Worm (Caenorhabditis elegans) whole organism, young adult: ENCODE data around the gene ras-1.

Source experiments
- B0035.1 ChIP-seq: sonication (generic microtip); optimal IDR thresholded peaks from 2 replicates; lab custom pipeline; 2016; ENCODE audit warnings: missing genetic modification characterization, mild to moderate bottlenecking, missing compliant biosample characterization, missing genotype, missing genetic modification reagents
- F33H1.4 ChIP-seq: fragments of 200-800 bp; sonication (Bioruptor generic); IDR thresholded peaks from 2 replicates; pipeline ENCODE4 v1.3.6; 2022; ENCODE audit warnings: missing genetic modification reagents, missing genetic modification characterization, missing compliant biosample characterization
- F49E8.2 ChIP-seq: sonication (generic microtip); optimal IDR thresholded peaks from 3 replicates; lab custom pipeline; 2017; ENCODE audit warnings: missing genetic modification characterization, mild to moderate bottlenecking, missing compliant biosample characterization, antibody characterized with exemption, moderate library complexity; ENCODE audit not compliant: insufficient read depth
- F52B5.7 ChIP-seq: sonication (generic microtip); optimal IDR thresholded peaks from 2 replicates; lab custom pipeline; 2016; ENCODE audit warnings: mild to moderate bottlenecking, missing genetic modification characterization, missing compliant biosample characterization
- F55B11.4 ChIP-seq: sonication (generic microtip); optimal IDR thresholded peaks from 2 replicates; lab custom pipeline; 2016; ENCODE audit warnings: missing compliant biosample characterization, missing genetic modification characterization, borderline replicate concordance; ENCODE audit not compliant: insufficient read depth
- F57C9.4 ChIP-seq: sonication (generic microtip); optimal IDR thresholded peaks from 2 replicates; lab custom pipeline; 2017; ENCODE audit warnings: mild to moderate bottlenecking, missing genetic modification characterization, missing compliant biosample characterization
- K11D2.4 ChIP-seq: fragments of 200-800 bp; sonication (Bioruptor generic); IDR thresholded peaks from 2 replicates; pipeline ENCODE4 v1.3.6; 2022; ENCODE audit warnings: missing genetic modification reagents, missing genetic modification characterization, missing compliant biosample characterization
- Y56A3A.18 ChIP-seq: fragments of 200-800 bp; sonication (Bioruptor generic); IDR thresholded peaks from 2 replicates; pipeline ENCODE4 v1.3.6; 2022; ENCODE audit warnings: missing genetic modification reagents, missing genetic modification characterization, missing compliant biosample characterization
- Y67H2A.10 ChIP-seq: fragments of 200-800 bp; sonication (Bioruptor generic); conservative IDR thresholded peaks from 2 replicates; pipeline ENCODE4 v1.3.6; 2022; ENCODE audit warnings: missing genetic modification reagents, missing genetic modification characterization, missing compliant biosample characterization
- Y95B8A.8 ChIP-seq: fragments of 200-800 bp; sonication (Bioruptor generic); IDR thresholded peaks from 2 replicates; pipeline ENCODE4 v1.3.6; 2022; ENCODE audit warnings: missing genetic modification reagents, missing genetic modification characterization, missing compliant biosample characterization
- ZK185.1 ChIP-seq: sonication (generic microtip); optimal IDR thresholded peaks from 2 replicates; lab custom pipeline; 2016; ENCODE audit warnings: mild to moderate bottlenecking, missing genetic modification characterization, missing compliant biosample characterization; ENCODE audit not compliant: poor library complexity, severe bottlenecking
- akir-1 ChIP-seq: fragments of 200-800 bp; sonication (Bioruptor generic); optimal IDR thresholded peaks from 2 replicates; lab custom pipeline; 2018; ENCODE audit warnings: mild to moderate bottlenecking, missing genetic modification characterization, moderate library complexity, missing compliant biosample characterization
- aptf-3 ChIP-seq: fragments of 200-800 bp; sonication (Bioruptor generic); IDR thresholded peaks from 2 replicates; pipeline ENCODE4 v1.3.6; 2022; ENCODE audit warnings: missing genetic modification characterization, missing compliant biosample characterization
- bed-1 ChIP-seq: fragments of 200-800 bp; sonication (Bioruptor generic); IDR thresholded peaks from 2 replicates; pipeline ENCODE4 v1.3.6; 2022; ENCODE audit warnings: missing genetic modification reagents, missing genetic modification characterization, missing compliant biosample characterization
- bed-2 ChIP-seq: fragments of 200-800 bp; sonication (Bioruptor generic); IDR thresholded peaks from 2 replicates; pipeline ENCODE4 v1.3.6; 2022; ENCODE audit warnings: missing genetic modification reagents, missing genetic modification characterization, missing compliant biosample characterization
- cebp-2 ChIP-seq: fragments of 200-800 bp; sonication (Bioruptor generic); IDR thresholded peaks from 2 replicates; pipeline ENCODE4 v1.3.6; 2022; ENCODE audit warnings: missing genetic modification characterization, missing compliant biosample characterization
- ceh-100 ChIP-seq: fragments of 200-800 bp; sonication (Bioruptor generic); IDR thresholded peaks from 2 replicates; pipeline ENCODE4 v1.3.6; 2022; ENCODE audit warnings: missing genetic modification reagents, missing genetic modification characterization, missing compliant biosample characterization
- ceh-27 ChIP-seq: fragments of 200-800 bp; sonication (Bioruptor generic); optimal IDR thresholded peaks from 2 replicates; lab custom pipeline; 2018; ENCODE audit warnings: mild to moderate bottlenecking, missing genetic modification characterization, moderate library complexity, missing compliant biosample characterization
- ceh-40 ChIP-seq: fragments of 200-800 bp; sonication (Bioruptor generic); IDR thresholded peaks from 2 replicates; pipeline ENCODE4 v1.3.6; 2022; ENCODE audit warnings: missing genetic modification characterization, missing compliant biosample characterization
- ceh-58 ChIP-seq: fragments of 200-800 bp; sonication (Bioruptor generic); IDR thresholded peaks from 2 replicates; pipeline ENCODE4 v1.3.6; 2022; ENCODE audit warnings: missing genetic modification characterization, missing compliant biosample characterization
- die-1 ChIP-seq: sonication (generic microtip); optimal IDR thresholded peaks from 2 replicates; lab custom pipeline; 2016; ENCODE audit warnings: missing genotype, mild to moderate bottlenecking, missing genetic modification characterization, missing compliant biosample characterization
- dox-1 ChIP-seq: fragments of 200-800 bp; sonication (Bioruptor generic); IDR thresholded peaks from 2 replicates; pipeline ENCODE4 v1.3.6; 2022; ENCODE audit warnings: missing genetic modification reagents, missing genetic modification characterization, missing compliant biosample characterization
- dpl-1 ChIP-seq: fragments of 150-350 bp; optimal IDR thresholded peaks from 2 replicates; lab custom pipeline; 2014; ENCODE audit warnings: missing biosample characterization, missing genetic modification reagents, missing genetic modification characterization
- him-1 ChIP-seq: sonication (generic microtip); optimal IDR thresholded peaks from 2 replicates; lab custom pipeline; 2016; ENCODE audit warnings: missing genotype, missing genetic modification reagents, missing genetic modification characterization, missing compliant biosample characterization
- hlh-26 ChIP-seq: fragments of 200-800 bp; sonication (Bioruptor generic); conservative IDR thresholded peaks from 2 replicates; pipeline ENCODE4 v1.3.6; 2022; ENCODE audit warnings: missing genetic modification reagents, missing genetic modification characterization, missing compliant biosample characterization
- lin-26 ChIP-seq: fragments of 200-800 bp; sonication (Bioruptor generic); IDR thresholded peaks from 2 replicates; pipeline ENCODE4 v1.3.6; 2022; ENCODE audit warnings: missing genetic modification reagents, missing genetic modification characterization, missing compliant biosample characterization
- lin-54 ChIP-seq: fragments of 200-800 bp; sonication (Bioruptor generic); optimal IDR thresholded peaks from 2 replicates; lab custom pipeline; 2018; ENCODE audit warnings: mild to moderate bottlenecking, missing genetic modification characterization, missing compliant biosample characterization
- madf-10 ChIP-seq: sonication (generic microtip); optimal IDR thresholded peaks from 2 replicates; lab custom pipeline; 2016; ENCODE audit warnings: mild to moderate bottlenecking, missing genetic modification characterization, missing compliant biosample characterization
- madf-3 ChIP-seq: fragments of 200-800 bp; sonication (Bioruptor generic); IDR thresholded peaks from 2 replicates; pipeline ENCODE4 v1.3.6; 2022; ENCODE audit warnings: missing genetic modification reagents, missing genetic modification characterization, missing compliant biosample characterization
- nhr-80 ChIP-seq: sonication (generic microtip); optimal IDR thresholded peaks from 2 replicates; lab custom pipeline; 2016; ENCODE audit warnings: missing genetic modification characterization, missing compliant biosample characterization
- pha-4 ChIP-seq: fragments of 150-350 bp; sonication (generic microtip); optimal IDR thresholded peaks from 2 replicates; lab custom pipeline; 2014; ENCODE audit warnings: missing biosample characterization, missing genetic modification reagents, missing genetic modification characterization
- rcor-1 ChIP-seq: fragments of 200-800 bp; sonication (Bioruptor generic); IDR thresholded peaks from 2 replicates; pipeline ENCODE4 v1.3.6; 2022; ENCODE audit warnings: missing genetic modification reagents, missing genetic modification characterization, missing compliant biosample characterization
- repo-1 ChIP-seq: sonication (generic microtip); optimal IDR thresholded peaks from 2 replicates; lab custom pipeline; 2017; ENCODE audit warnings: mild to moderate bottlenecking, missing genetic modification characterization, missing compliant biosample characterization
- sdz-38 ChIP-seq: sonication (generic microtip); optimal IDR thresholded peaks from 2 replicates; lab custom pipeline; 2016; ENCODE audit warnings: missing genotype, missing genetic modification characterization, missing compliant biosample characterization
- snpc-1.1 ChIP-seq: sonication (generic microtip); optimal IDR thresholded peaks from 2 replicates; lab custom pipeline; 2017; ENCODE audit warnings: missing genetic modification characterization, mild to moderate bottlenecking, missing compliant biosample characterization, antibody characterized with exemption, moderate library complexity, missing genotype, missing genetic modification reagents; ENCODE audit not compliant: insufficient read depth
- sptf-2 ChIP-seq: fragments of 200-800 bp; sonication (Bioruptor generic); optimal IDR thresholded peaks from 2 replicates; lab custom pipeline; 2018; ENCODE audit warnings: mild to moderate bottlenecking, missing genetic modification characterization, missing compliant biosample characterization
- tbp1 ChIP-seq: fragments of 200-800 bp; sonication (Bioruptor generic); optimal IDR thresholded peaks from 2 replicates; lab custom pipeline; 2018; ENCODE audit warnings: mild to moderate bottlenecking, missing genetic modification characterization, missing compliant biosample characterization
- unc-130 ChIP-seq: sonication (generic microtip); optimal IDR thresholded peaks from 2 replicates; lab custom pipeline; 2016; ENCODE audit warnings: missing genetic modification reagents, missing genetic modification characterization, missing compliant biosample characterization
- unc-62 ChIP-seq: fragments of 150-350 bp; optimal IDR thresholded peaks from 2 replicates; lab custom pipeline; 2014; ENCODE audit warnings: missing biosample characterization, missing genetic modification reagents, missing genetic modification characterization
- xnd-1 ChIP-seq: sonication (generic microtip); optimal IDR thresholded peaks from 2 replicates; lab custom pipeline; 2016; ENCODE audit warnings: missing genotype, missing genetic modification reagents, missing genetic modification characterization, missing compliant biosample characterization
- zfh-2 ChIP-seq: fragments of 200-800 bp; sonication (Bioruptor generic); conservative IDR thresholded peaks from 2 replicates; pipeline ENCODE4 v1.3.6; 2022; ENCODE audit warnings: missing genetic modification reagents, missing genetic modification characterization, missing compliant biosample characterization
- ztf-18 ChIP-seq: sonication (generic microtip); optimal IDR thresholded peaks from 2 replicates; lab custom pipeline; 2016; ENCODE audit warnings: missing genotype, mild to moderate bottlenecking, missing genetic modification characterization, missing compliant biosample characterization

Gene ras-1

ce11 chrII:12379430-12379829 is 27.4 kb upstream of the ras-1 start, which contains the start of gene marc-5:
marc-5 (minus strand) TSS chrII:12379530.
- TF ChIP-seq ceh-100 (GFP tag; lab: Robert Waterston, UW) (no peak), xnd-1 (tag; lab: Kevin White, UChicago) (no peak), aptf-3 (GFP tag; lab: Robert Waterston, UW) (no peak), F33H1.4 (GFP tag; lab: Robert Waterston, UW) (no peak), rcor-1 (GFP tag; lab: Robert Waterston, UW) (no peak), akir-1 (no peak), nhr-80 (no peak), bed-1 (GFP tag; lab: Robert Waterston, UW) (no peak), hlh-26 (GFP tag; lab: Robert Waterston, UW) (no peak), die-1 (tag; lab: Kevin White, UChicago) (no peak), B0035.1 (tag; lab: Kevin White, UChicago) (no peak), F57C9.4 (tag; lab: Kevin White, UChicago) (no peak), F49E8.2 (no peak), K11D2.4 (no peak), ceh-27 (no peak), Y67H2A.10 (no peak), ceh-40 (GFP tag; lab: Robert Waterston, UW) (no peak), bed-2 (no peak), dpl-1 (no peak), unc-62 (no peak)

ce11 chrII:12378793-12379192 is 26.8 kb upstream of the ras-1 start:
- TF ChIP-seq ztf-18 (tag; lab: Kevin White, UChicago) (no peak), F49E8.2 (no peak), bed-1 (GFP tag; lab: Robert Waterston, UW) (no peak), repo-1 (tag; lab: Kevin White, UChicago) (no peak), F55B11.4 (tag; lab: Kevin White, UChicago) (no peak), lin-26 (GFP tag; lab: Robert Waterston, UW) (no peak), dox-1 (GFP tag; lab: Robert Waterston, UW) (no peak), sptf-2 (no peak), pha-4 (tag; lab: Kevin White, UChicago) (no peak), unc-130 (GFP tag; lab: Kevin White, UChicago) (no peak), ceh-58 (GFP tag; lab: Robert Waterston, UW) (no peak), rcor-1 (GFP tag; lab: Robert Waterston, UW) (no peak), K11D2.4 (no peak), lin-54 (GFP tag; lab: Kevin White, UChicago) (no peak), Y56A3A.18 (GFP tag; lab: Robert Waterston, UW) (no peak), snpc-1.1 (tag; lab: Kevin White, UChicago) (no peak), tbp1 (GFP tag; lab: Kevin White, UChicago) (no peak)

- TF ChIP-seq sptf-2: no peak
- no peak for TF ChIP-seq F52B5.7 (tag; lab: Kevin White, UChicago)
- TF ChIP-seq ZK185.1 (tag; lab: Kevin White, UChicago): no peak
- TF ChIP-seq him-1 (tag; lab: Kevin White, UChicago): no peak
- no peak for TF ChIP-seq Y95B8A.8
- no peak for TF ChIP-seq zfh-2 (GFP tag; lab: Robert Waterston, UW)
- TF ChIP-seq cebp-2: no peak
- no peak for TF ChIP-seq madf-3 (GFP tag; lab: Robert Waterston, UW)
- TF ChIP-seq madf-10 (tag; lab: Kevin White, UChicago): no peak
- TF ChIP-seq sdz-38 (tag; lab: Kevin White, UChicago): no peak
- no peak for TF ChIP-seq ceh-40 (GFP tag; lab: Robert Waterston, UW)
Measured at ce11 chrII:12373921-12374320, 21.9 kb upstream of the ras-1 start.
